Worm (Caenorhabditis elegans): Measurements from ENCODE around the gene chil-22.

DNA sequence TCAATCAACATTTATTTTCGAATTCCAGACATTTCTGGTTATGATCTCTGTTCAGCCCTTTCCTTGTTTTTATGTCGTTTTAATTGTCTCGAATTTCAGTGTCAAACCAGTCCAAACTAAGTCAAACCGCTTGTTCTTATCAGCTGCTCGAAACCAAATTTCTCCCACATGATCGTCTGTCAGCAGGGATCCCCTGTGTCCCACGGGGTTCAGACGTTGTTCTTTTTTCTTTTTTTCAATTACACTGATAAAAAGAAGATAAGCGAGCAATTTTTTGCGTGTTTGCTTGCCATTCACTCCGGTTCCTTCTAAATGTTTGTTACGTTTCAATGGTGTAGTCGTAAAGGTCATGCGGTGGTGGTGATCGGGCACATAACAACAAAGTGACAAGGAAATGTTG lies 36.0 kb upstream of the chil-22 start:
- TF ChIP-seq F52B5.7 (tag; optimal IDR thresholded peaks at IDR 0.05) (no peak), lin-35 (GFP tag; optimal IDR thresholded peaks at IDR 0.05) (no peak), unc-130 (GFP tag; optimal IDR thresholded peaks at IDR 0.05) (no peak), repo-1 (tag; optimal IDR thresholded peaks at IDR 0.05) (no peak), nfya-2 (GFP tag; IDR thresholded peaks at IDR 0.05) (no peak), ceh-58 (GFP tag; IDR thresholded peaks at IDR 0.05) (no peak)
